Worm (Caenorhabditis elegans) whole organism, mixed stage, embryonic: ENCODE results near the gene T26C5.2.

Experiments used
- M03D4.4 ChIP-seq: sonication (generic microtip); optimal IDR thresholded peaks from 2 replicates; lab custom pipeline; 2017; ENCODE audit warnings: mild to moderate bottlenecking, missing genetic modification characterization, missing compliant biosample characterization
- bed-3 ChIP-seq: fragments of 200-800 bp; sonication (Bioruptor generic); optimal IDR thresholded peaks from 3 replicates; lab custom pipeline; 2018; ENCODE audit warnings: mild to moderate bottlenecking, missing genetic modification characterization, moderate library complexity, missing compliant biosample characterization
- blmp-1 ChIP-seq: fragments of 150-350 bp; optimal IDR thresholded peaks from 2 replicates; lab custom pipeline; 2014; ENCODE audit warnings: missing biosample characterization, missing genetic modification characterization
- ceh-39 ChIP-seq: fragments of 150-350 bp; optimal IDR thresholded peaks from 2 replicates; lab custom pipeline; 2014; ENCODE audit warnings: missing biosample characterization, missing genetic modification characterization
- ceh-43 ChIP-seq: fragments of 200-800 bp; sonication (Bioruptor generic); optimal IDR thresholded peaks from 2 replicates; lab custom pipeline; 2018; ENCODE audit warnings: mild to moderate bottlenecking, missing genetic modification characterization, moderate library complexity, missing compliant biosample characterization
- ceh-83 ChIP-seq: fragments of 200-800 bp; sonication (Bioruptor generic); optimal IDR thresholded peaks from 2 replicates; lab custom pipeline; 2018; ENCODE audit warnings: mild to moderate bottlenecking, missing genetic modification characterization, missing compliant biosample characterization
- ces-1 ChIP-seq: fragments of 150-350 bp; optimal IDR thresholded peaks from 2 replicates; lab custom pipeline; 2014; ENCODE audit warnings: missing biosample characterization, missing genetic modification reagents, missing genetic modification characterization
- cnd-1 ChIP-seq: fragments of 200-800 bp; sonication (Bioruptor generic); optimal IDR thresholded peaks from 2 replicates; lab custom pipeline; 2018; ENCODE audit warnings: mild to moderate bottlenecking, missing genetic modification characterization, missing compliant biosample characterization
- drap-1 ChIP-seq: fragments of 200-800 bp; sonication (Bioruptor generic); optimal IDR thresholded peaks from 3 replicates; lab custom pipeline; 2018; ENCODE audit warnings: mild to moderate bottlenecking, missing genetic modification characterization, missing compliant biosample characterization
- elt-1 ChIP-seq: sonication (generic microtip); optimal IDR thresholded peaks from 2 replicates; lab custom pipeline; 2017; ENCODE audit warnings: missing genetic modification characterization, mild to moderate bottlenecking, missing compliant biosample characterization, antibody characterized with exemption, moderate library complexity, borderline replicate concordance; ENCODE audit not compliant: insufficient read depth
- elt-3 ChIP-seq: fragments of 150-350 bp; optimal IDR thresholded peaks from 2 replicates; lab custom pipeline; 2014; ENCODE audit warnings: missing biosample characterization, missing genetic modification characterization
- flh-1 ChIP-seq: fragments of 200-800 bp; sonication (Bioruptor generic); optimal IDR thresholded peaks from 2 replicates; lab custom pipeline; 2018; ENCODE audit warnings: mild to moderate bottlenecking, missing genetic modification characterization, moderate library complexity, missing compliant biosample characterization
- ham-2 ChIP-seq: fragments of 200-800 bp; sonication (Bioruptor generic); optimal IDR thresholded peaks from 2 replicates; lab custom pipeline; 2018; ENCODE audit warnings: mild to moderate bottlenecking, missing genetic modification characterization, missing compliant biosample characterization
- hlh-1 ChIP-seq: fragments of 150-350 bp; optimal IDR thresholded peaks from 2 replicates; lab custom pipeline; 2014; ENCODE audit warnings: missing biosample characterization, missing genetic modification reagents, missing genetic modification characterization
- lin-13 ChIP-seq: fragments of 150-350 bp; optimal IDR thresholded peaks from 2 replicates; lab custom pipeline; 2014; ENCODE audit warnings: missing biosample characterization, missing genetic modification characterization
- lin-32 ChIP-seq: fragments of 200-800 bp; sonication (Bioruptor generic); optimal IDR thresholded peaks from 2 replicates; lab custom pipeline; 2018; ENCODE audit warnings: mild to moderate bottlenecking, missing genetic modification characterization, missing compliant biosample characterization
- lsy-2 ChIP-seq: fragments of 150-350 bp; optimal IDR thresholded peaks from 2 replicates; lab custom pipeline; 2014; ENCODE audit warnings: missing biosample characterization, missing genetic modification characterization
- mab-5 ChIP-seq: fragments of 150-350 bp; optimal IDR thresholded peaks from 2 replicates; lab custom pipeline; 2014; ENCODE audit warnings: missing biosample characterization, missing genetic modification characterization
- mep-1 ChIP-seq: fragments of 150-350 bp; optimal IDR thresholded peaks from 2 replicates; lab custom pipeline; 2017; ENCODE audit warnings: missing biosample characterization, missing genetic modification reagents, missing genetic modification characterization, inconsistent platforms
- mls-2 ChIP-seq: sonication (generic microtip); optimal IDR thresholded peaks from 2 replicates; lab custom pipeline; 2016; ENCODE audit warnings: mild to moderate bottlenecking, missing genetic modification characterization, moderate library complexity, missing compliant biosample characterization
- nhr-12 ChIP-seq: fragments of 150-350 bp; optimal IDR thresholded peaks from 2 replicates; lab custom pipeline; 2014; ENCODE audit warnings: missing biosample characterization, missing genetic modification characterization
- nhr-2 ChIP-seq: fragments of 150-350 bp; optimal IDR thresholded peaks from 2 replicates; lab custom pipeline; 2014; ENCODE audit warnings: missing biosample characterization, missing genetic modification characterization
- nhr-237 ChIP-seq: fragments of 150-350 bp; optimal IDR thresholded peaks from 2 replicates; lab custom pipeline; 2014; ENCODE audit warnings: missing biosample characterization, missing genetic modification characterization
- nhr-28 ChIP-seq: fragments of 150-350 bp; optimal IDR thresholded peaks from 2 replicates; lab custom pipeline; 2014; ENCODE audit warnings: missing biosample characterization, missing genetic modification characterization
- nhr-76 ChIP-seq: sonication (generic microtip); optimal IDR thresholded peaks from 2 replicates; lab custom pipeline; 2017; ENCODE audit warnings: missing biosample characterization, missing genetic modification characterization
- pha-4 ChIP-seq: fragments of 150-350 bp; optimal IDR thresholded peaks from 2 replicates; lab custom pipeline; 2018; ENCODE audit warnings: missing biosample characterization, missing genetic modification reagents, missing genetic modification characterization
- sem-2 ChIP-seq: fragments of 200-800 bp; sonication (Bioruptor generic); optimal IDR thresholded peaks from 2 replicates; lab custom pipeline; 2018; ENCODE audit warnings: mild to moderate bottlenecking, missing genetic modification characterization, missing compliant biosample characterization
- snpc-4 ChIP-seq: fragments of 150-350 bp; optimal IDR thresholded peaks from 2 replicates; lab custom pipeline; 2014; ENCODE audit warnings: missing biosample characterization, missing genetic modification characterization
- sptf-1 ChIP-seq: sonication (generic microtip); optimal IDR thresholded peaks from 2 replicates; lab custom pipeline; 2017; ENCODE audit warnings: mild to moderate bottlenecking, missing genetic modification characterization, moderate library complexity, missing compliant biosample characterization
- tbx-8 ChIP-seq: fragments of 200-800 bp; sonication (Bioruptor generic); optimal IDR thresholded peaks from 2 replicates; lab custom pipeline; 2018; ENCODE audit warnings: mild to moderate bottlenecking, missing genetic modification characterization, moderate library complexity, missing compliant biosample characterization
- unc-120 ChIP-seq: sonication (generic microtip); optimal IDR thresholded peaks from 2 replicates; lab custom pipeline; 2017; ENCODE audit warnings: missing genetic modification characterization, missing compliant biosample characterization; ENCODE audit not compliant: poor library complexity, severe bottlenecking
- unc-39 ChIP-seq: fragments of 150-350 bp; optimal IDR thresholded peaks from 2 replicates; lab custom pipeline; 2014; ENCODE audit warnings: missing biosample characterization, missing genetic modification characterization
- unc-62 ChIP-seq: fragments of 150-350 bp; optimal IDR thresholded peaks from 2 replicates; lab custom pipeline; 2014; ENCODE audit warnings: missing biosample characterization, missing genetic modification reagents, missing genetic modification characterization
- zip-8 ChIP-seq: fragments of 150-350 bp; optimal IDR thresholded peaks from 2 replicates; lab custom pipeline; 2014; ENCODE audit warnings: missing biosample characterization, missing genetic modification characterization
- ztf-11 ChIP-seq: fragments of 150-350 bp; optimal IDR thresholded peaks from 2 replicates; lab custom pipeline; 2014; ENCODE audit warnings: missing biosample characterization, missing genetic modification characterization

T26C5.2 gene

DNA sequence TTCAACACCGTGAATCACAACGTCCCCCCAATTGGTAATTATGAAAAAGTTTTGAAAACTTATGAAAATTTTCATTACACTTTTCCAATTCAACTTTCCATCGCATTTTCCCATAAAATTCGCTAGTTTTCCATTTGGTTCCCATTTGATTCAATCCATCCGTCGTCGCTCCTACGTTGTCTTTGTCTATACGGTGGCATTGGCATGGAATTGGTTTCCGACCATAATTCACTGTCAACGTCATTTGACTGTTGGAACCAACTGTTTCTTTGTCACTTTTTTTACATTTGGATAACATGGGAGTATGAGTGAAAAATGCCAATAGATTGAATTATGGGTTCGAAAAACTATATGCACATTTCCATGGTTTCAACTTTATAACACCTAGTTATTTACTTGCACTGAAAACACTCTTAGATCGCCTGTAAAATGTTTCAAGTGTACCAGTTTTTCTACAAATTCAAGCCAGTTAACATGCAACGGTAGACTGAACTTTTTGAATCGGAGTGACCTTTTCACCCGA lies 25.1 kb downstream of the T26C5.2 start:
- TF ChIP-seq tbx-8 (no peak), blmp-1 (tag; lab: Kevin White, UChicago) (no peak), sptf-1 (tag; lab: Kevin White, UChicago) (peak; percentile 35), hlh-1 (tag; lab: Kevin White, UChicago) (no peak), nhr-76 (no peak), unc-62 (GFP tag; lab: Kevin White, UChicago) (no peak), snpc-4 (tag; lab: Kevin White, UChicago) (no peak), lsy-2 (no peak), nhr-12 (no peak), lin-32 (GFP tag; lab: Kevin White, UChicago) (no peak), mls-2 (tag; lab: Kevin White, UChicago) (peak; percentile 24), cnd-1 (tag; lab: Kevin White, UChicago) (peak; percentile 22), flh-1 (GFP tag; lab: Kevin White, UChicago) (no peak), ces-1 (GFP tag; lab: Kevin White, UChicago) (peak; percentile 9), nhr-237 (tag; lab: Kevin White, UChicago) (no peak), bed-3 (GFP tag; lab: Kevin White, UChicago) (no peak), ceh-43 (no peak), ceh-83 (GFP tag; lab: Kevin White, UChicago) (peak; percentile 70), nhr-2 (tag; lab: Kevin White, UChicago) (no peak), unc-39 (no peak), lin-13 (tag; lab: Kevin White, UChicago) (no peak), mep-1 (tag; lab: Kevin White, UChicago) (no peak), elt-1 (no peak), sem-2 (no peak), mab-5 (tag; lab: Kevin White, UChicago) (no peak), pha-4 (tag; lab: Kevin White, UChicago) (no peak), M03D4.4 (tag; lab: Kevin White, UChicago) (peak; percentile 23), zip-8 (tag; lab: Kevin White, UChicago) (no peak), ztf-11 (tag; lab: Kevin White, UChicago) (no peak), unc-120 (tag; lab: Kevin White, UChicago) (no peak), elt-3 (tag; lab: Kevin White, UChicago) (no peak), nhr-28 (tag; lab: Kevin White, UChicago) (no peak), ham-2 (GFP tag; lab: Kevin White, UChicago) (no peak), drap-1 (GFP tag; lab: Kevin White, UChicago) (no peak), ceh-39 (tag; lab: Kevin White, UChicago) (no peak)

ce11 chrII:9258566-9258965 lies 25.5 kb downstream of the T26C5.2 start:
- TF ChIP-seq ceh-83 (GFP tag; lab: Kevin White, UChicago) (peak; percentile 52), unc-120 (tag; lab: Kevin White, UChicago) (no peak)

DNA sequence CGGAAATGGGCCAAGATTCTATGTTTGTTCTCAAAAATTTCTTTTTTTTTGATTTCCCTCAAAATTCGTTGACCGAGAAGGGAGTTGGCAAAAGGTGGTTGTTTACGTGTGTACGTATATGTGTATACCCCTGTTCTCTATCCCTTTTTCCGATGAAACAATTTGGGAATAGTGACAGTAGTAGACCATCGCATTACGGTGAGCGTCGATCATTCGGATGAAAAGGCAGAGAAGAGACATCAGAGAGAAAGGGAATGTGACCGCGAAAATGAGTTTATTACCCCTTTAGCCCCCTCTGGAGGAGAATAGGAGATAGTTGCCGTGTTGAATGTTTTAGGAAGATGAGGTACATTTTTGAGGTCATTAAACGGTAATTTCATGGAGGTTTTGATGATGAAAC lies 27.0 kb downstream of the T26C5.2 start:
- TF ChIP-seq blmp-1 (tag; lab: Kevin White, UChicago) (peak; percentile 34), elt-3 (tag; lab: Kevin White, UChicago) (no peak), ham-2 (GFP tag; lab: Kevin White, UChicago) (peak; percentile 29)

ce11 chrII:9261403-9261802 lies 28.4 kb downstream of the T26C5.2 start:
- peak; percentile 78 for TF ChIP-seq ces-1 (GFP tag; lab: Kevin White, UChicago)
- TF ChIP-seq nhr-76 = no peak
- no peak for TF ChIP-seq unc-62 (GFP tag; lab: Kevin White, UChicago)
- TF ChIP-seq ham-2 (GFP tag; lab: Kevin White, UChicago) = no peak
- TF ChIP-seq hlh-1 (tag; lab: Kevin White, UChicago) = no peak
- TF ChIP-seq flh-1 (GFP tag; lab: Kevin White, UChicago) = no peak
- TF ChIP-seq lin-32 (GFP tag; lab: Kevin White, UChicago) = peak; percentile 23
